Worm (Caenorhabditis elegans) whole organism, early embryonic: Measurements from ENCODE around the gene gcy-5.

Experiments used
- B0310.2 ChIP-seq: sonication (generic microtip); optimal IDR thresholded peaks from 2 replicates; lab custom pipeline; 2016; ENCODE audit warnings: mild to moderate bottlenecking, missing genetic modification characterization, missing compliant biosample characterization
- F13C5.2 ChIP-seq: sonication (generic microtip); optimal IDR thresholded peaks from 2 replicates; lab custom pipeline; 2017; ENCODE audit warnings: mild to moderate bottlenecking, missing genetic modification characterization, inconsistent platforms, missing compliant biosample characterization
- aly-1 ChIP-seq: sonication (generic microtip); optimal IDR thresholded peaks from 2 replicates; lab custom pipeline; 2016; ENCODE audit warnings: missing genetic modification characterization, missing compliant biosample characterization
- ama-1 ChIP-seq: fragments of 150-350 bp; optimal IDR thresholded peaks from 2 replicates; lab custom pipeline; 2014
- ceh-13 ChIP-seq: fragments of 200-800 bp; sonication (Bioruptor generic); optimal IDR thresholded peaks from 2 replicates; lab custom pipeline; 2018; ENCODE audit warnings: mild to moderate bottlenecking, missing genetic modification characterization, missing compliant biosample characterization
- ceh-36 ChIP-seq: sonication (generic microtip); optimal IDR thresholded peaks from 2 replicates; lab custom pipeline; 2016; ENCODE audit warnings: missing genetic modification characterization, inconsistent platforms, missing compliant biosample characterization
- ets-7 ChIP-seq: sonication (generic microtip); optimal IDR thresholded peaks from 2 replicates; lab custom pipeline; 2016; ENCODE audit warnings: missing genotype, missing genetic modification characterization, missing compliant biosample characterization
- flt-1 ChIP-seq: fragments of 200-800 bp; sonication (Bioruptor generic); IDR thresholded peaks from 2 replicates; pipeline ENCODE4 v1.3.6; 2022; ENCODE audit warnings: missing genetic modification characterization, missing compliant biosample characterization
- hmbx-1 ChIP-seq: sonication (generic microtip); optimal IDR thresholded peaks from 2 replicates; lab custom pipeline; 2016; ENCODE audit warnings: mild to moderate bottlenecking, missing genetic modification characterization, missing compliant biosample characterization
- hmg-4 ChIP-seq: fragments of 200-800 bp; sonication (Bioruptor generic); optimal IDR thresholded peaks from 2 replicates; lab custom pipeline; 2018; ENCODE audit warnings: mild to moderate bottlenecking, missing genetic modification characterization, missing compliant biosample characterization
- hnd-1 ChIP-seq: sonication (generic microtip); optimal IDR thresholded peaks from 2 replicates; lab custom pipeline; 2016; ENCODE audit warnings: missing genetic modification characterization, missing compliant biosample characterization
- pes-1 ChIP-seq: fragments of 200-800 bp; sonication (Bioruptor generic); IDR thresholded peaks from 2 replicates; pipeline ENCODE4 v1.3.6; 2022; ENCODE audit warnings: missing genetic modification reagents, missing genetic modification characterization, missing compliant biosample characterization
- scrt-1 ChIP-seq: fragments of 200-800 bp; sonication (Bioruptor generic); IDR thresholded peaks from 2 replicates; pipeline ENCODE4 v1.3.6; 2022; ENCODE audit warnings: missing genetic modification characterization, missing compliant biosample characterization
- sea-1 ChIP-seq: fragments of 200-800 bp; sonication (Bioruptor generic); conservative IDR thresholded peaks from 2 replicates; pipeline ENCODE4 v1.3.6; 2022; ENCODE audit warnings: missing genetic modification characterization, missing compliant biosample characterization
- tbx-11 ChIP-seq: fragments of 200-800 bp; sonication (Bioruptor generic); IDR thresholded peaks from 2 replicates; pipeline ENCODE4 v1.3.6; 2022; ENCODE audit warnings: missing genetic modification characterization, missing compliant biosample characterization
- tbx-37 ChIP-seq: fragments of 200-800 bp; sonication (Bioruptor generic); conservative IDR thresholded peaks from 2 replicates; pipeline ENCODE4 v1.3.6; 2022; ENCODE audit warnings: missing genetic modification reagents, missing genetic modification characterization, missing compliant biosample characterization
- tra-4 ChIP-seq: sonication (generic microtip); optimal IDR thresholded peaks from 2 replicates; lab custom pipeline; 2017; ENCODE audit warnings: missing genetic modification characterization, missing compliant biosample characterization

Gene gcy-5

ce11 chrII:10316119-10316518 lies at the start of gene gcy-5:
Gene gcy-5 (minus strand): TSS chrII:10316219.
- TF ChIP-seq ceh-13 (GFP tag; lab: Kevin White, UChicago) (no peak), tbx-11 (no peak), ama-1 (lab: Kevin White, UChicago) (no peak), B0310.2 (no peak), tra-4 (tag; lab: Kevin White, UChicago) (no peak), hnd-1 (tag; lab: Kevin White, UChicago) (no peak), flt-1 (GFP tag; lab: Robert Waterston, UW) (no peak), tbx-37 (no peak), hmbx-1 (tag; lab: Kevin White, UChicago) (no peak), ets-7 (tag; lab: Kevin White, UChicago) (no peak), pes-1 (GFP tag; lab: Robert Waterston, UW) (no peak), sea-1 (GFP tag; lab: Robert Waterston, UW) (no peak), aly-1 (tag; lab: Kevin White, UChicago) (no peak)

ce11 chrII:10360487-10360886 lies 44.5 kb upstream of the gcy-5 start, which contains the start of gene C07E3.4:
Gene C07E3.4 (plus strand): TSS chrII:10360787.
- no peak for TF ChIP-seq hmbx-1 (tag; lab: Kevin White, UChicago)
- no peak for TF ChIP-seq ceh-36 (tag; lab: Kevin White, UChicago)
- no peak for TF ChIP-seq sea-1 (GFP tag; lab: Robert Waterston, UW)
- TF ChIP-seq scrt-1 (GFP tag; lab: Robert Waterston, UW), result no peak
- no peak for TF ChIP-seq tbx-37
- TF ChIP-seq hnd-1 (tag; lab: Kevin White, UChicago), result no peak
- no peak for TF ChIP-seq ama-1 (lab: Kevin White, UChicago)
- TF ChIP-seq F13C5.2 (tag; lab: Kevin White, UChicago), result no peak
- no peak for TF ChIP-seq tra-4 (tag; lab: Kevin White, UChicago)
- TF ChIP-seq hmg-4 (GFP tag; lab: Kevin White, UChicago), result no peak
- TF ChIP-seq ets-7 (tag; lab: Kevin White, UChicago), result no peak

ce11 chrII:10357468-10358007 lies 41.5 kb upstream of the gcy-5 start, which contains the start of gene C07E3.3:
Gene C07E3.3 (minus strand): TSS chrII:10357518.
- no peak for TF ChIP-seq ceh-13 (GFP tag; lab: Kevin White, UChicago)
- TF ChIP-seq scrt-1 (GFP tag; lab: Robert Waterston, UW), result no peak
- TF ChIP-seq tra-4 (tag; lab: Kevin White, UChicago), result no peak
- TF ChIP-seq hnd-1 (tag; lab: Kevin White, UChicago), result no peak
- TF ChIP-seq ama-1 (lab: Kevin White, UChicago), result no peak

ce11 chrII:10351963-10352362 lies 35.9 kb upstream of the gcy-5 start, which contains the start of gene C07E3.8:
Gene C07E3.8 (plus strand): TSS chrII:10352263.
- no peak for TF ChIP-seq pes-1 (GFP tag; lab: Robert Waterston, UW)
- no peak for TF ChIP-seq scrt-1 (GFP tag; lab: Robert Waterston, UW)
- no peak for TF ChIP-seq flt-1 (GFP tag; lab: Robert Waterston, UW)
- TF ChIP-seq tra-4 (tag; lab: Kevin White, UChicago), result no peak
- TF ChIP-seq ceh-13 (GFP tag; lab: Kevin White, UChicago), result no peak
- TF ChIP-seq sea-1 (GFP tag; lab: Robert Waterston, UW), result no peak
- no peak for TF ChIP-seq hnd-1 (tag; lab: Kevin White, UChicago)
- no peak for TF ChIP-seq ceh-36 (tag; lab: Kevin White, UChicago)
- TF ChIP-seq aly-1 (tag; lab: Kevin White, UChicago), result no peak
- TF ChIP-seq hmg-4 (GFP tag; lab: Kevin White, UChicago), result no peak
- no peak for TF ChIP-seq B0310.2

DNA sequence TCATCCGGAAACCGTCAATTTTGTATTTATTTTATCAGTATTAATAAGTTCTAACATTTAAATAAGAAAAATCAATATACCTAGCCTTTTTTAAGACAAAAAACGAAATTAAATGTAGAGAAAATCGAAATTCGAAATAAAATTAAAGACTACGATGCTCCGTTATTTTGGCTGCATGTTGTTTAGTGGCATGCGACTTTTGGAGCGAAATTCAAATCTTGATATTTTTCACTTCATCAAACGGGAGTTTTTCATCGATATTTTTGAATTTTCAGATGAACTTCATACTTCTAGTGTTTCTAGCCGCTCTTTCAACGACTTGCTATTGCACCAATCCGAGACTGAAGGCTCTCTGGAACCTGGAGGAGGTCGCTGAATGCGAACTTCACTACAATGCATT lies 34.5 kb upstream of the gcy-5 start, which contains the start of gene C07E3.9:
Gene C07E3.9, plus strand, starts transcription at position 270 of the 400 bp plus-strand sequence.
- TF ChIP-seq hnd-1 (tag; lab: Kevin White, UChicago) (no peak), tbx-11 (no peak), hmbx-1 (tag; lab: Kevin White, UChicago) (no peak), scrt-1 (GFP tag; lab: Robert Waterston, UW) (no peak), B0310.2 (no peak), ets-7 (tag; lab: Kevin White, UChicago) (no peak), ceh-13 (GFP tag; lab: Kevin White, UChicago) (no peak), F13C5.2 (tag; lab: Kevin White, UChicago) (no peak), tbx-37 (no peak), ama-1 (lab: Kevin White, UChicago) (no peak), pes-1 (GFP tag; lab: Robert Waterston, UW) (no peak), flt-1 (GFP tag; lab: Robert Waterston, UW) (no peak), ceh-36 (tag; lab: Kevin White, UChicago) (no peak)

ce11 chrII:10349915-10350314 lies 33.9 kb upstream of the gcy-5 start, which contains the start of gene stip-1:
Gene stip-1 (minus strand): TSS chrII:10350012.
- TF ChIP-seq scrt-1 (GFP tag; lab: Robert Waterston, UW) (no peak), ceh-36 (tag; lab: Kevin White, UChicago) (no peak), aly-1 (tag; lab: Kevin White, UChicago) (no peak), hmbx-1 (tag; lab: Kevin White, UChicago) (no peak), tbx-37 (no peak), ets-7 (tag; lab: Kevin White, UChicago) (no peak), tra-4 (tag; lab: Kevin White, UChicago) (no peak), ceh-13 (GFP tag; lab: Kevin White, UChicago) (no peak), ama-1 (lab: Kevin White, UChicago) (no peak), B0310.2 (no peak), pes-1 (GFP tag; lab: Robert Waterston, UW) (no peak), flt-1 (GFP tag; lab: Robert Waterston, UW) (no peak), F13C5.2 (tag; lab: Kevin White, UChicago) (no peak), hmg-4 (GFP tag; lab: Kevin White, UChicago) (no peak), sea-1 (GFP tag; lab: Robert Waterston, UW) (no peak), tbx-11 (no peak), hnd-1 (tag; lab: Kevin White, UChicago) (no peak)

DNA sequence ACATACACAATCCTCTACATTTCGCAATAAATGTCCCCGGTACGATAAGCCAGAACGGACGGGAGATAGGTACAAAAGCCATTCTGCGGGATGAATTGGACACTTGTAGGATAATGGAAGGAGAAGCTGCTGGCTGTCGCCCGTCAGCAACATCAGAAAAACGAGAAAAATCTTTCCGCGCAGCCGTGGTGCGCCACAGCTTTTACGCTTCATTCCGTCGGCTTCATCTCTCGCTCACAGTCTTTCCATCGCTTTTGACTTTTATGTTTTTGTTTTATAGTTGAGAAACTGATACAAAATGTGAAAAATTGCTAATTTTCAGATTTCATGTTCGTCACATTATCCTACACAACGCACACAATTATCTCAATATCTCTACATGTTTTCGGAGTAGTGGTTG lies 30.1 kb upstream of the gcy-5 start, which contains the start of gene C07E3.10:
Gene C07E3.10, plus strand, starts transcription at position 301 of the 400 bp plus-strand sequence.
- TF ChIP-seq hmbx-1 (tag; lab: Kevin White, UChicago) (no peak), hmg-4 (GFP tag; lab: Kevin White, UChicago) (no peak), tra-4 (tag; lab: Kevin White, UChicago) (no peak), ets-7 (tag; lab: Kevin White, UChicago) (no peak), ceh-13 (GFP tag; lab: Kevin White, UChicago) (no peak), pes-1 (GFP tag; lab: Robert Waterston, UW) (no peak)
